Fruit fly (Drosophila melanogaster) whole organism, embryonic: ENCODE results near the gene Atat.
A peak's percentile ranks its signal among the peaks of the same experiment; 100 is the strongest.

Experiments
- CG11560 ChIP-seq: fragments of 200-800 bp; sonication (Bioruptor generic); IDR thresholded peaks from 3 replicates; pipeline ENCODE4 v1.3.6; 2022; ENCODE audit warnings: missing biosample characterization, missing genetic modification characterization
- CG30020 ChIP-seq: fragments of 200-800 bp; optimal IDR thresholded peaks from 2 replicates; lab custom pipeline; 2019; ENCODE audit warnings: missing biosample characterization, mild to moderate bottlenecking, missing genetic modification characterization, moderate library complexity
- CG6765 ChIP-seq: fragments of 200-800 bp; sonication (Bioruptor generic); optimal IDR thresholded peaks from 3 replicates; lab custom pipeline; 2017; ENCODE audit warnings: missing biosample characterization, mild to moderate bottlenecking, missing genetic modification characterization
- HmgD ChIP-seq: fragments of 200-800 bp; sonication (Bioruptor generic); optimal IDR thresholded peaks from 3 replicates; lab custom pipeline; 2016; ENCODE audit warnings: missing biosample characterization, missing genetic modification characterization
- Hmr ChIP-seq: fragments of 200-800 bp; sonication (Bioruptor generic); optimal IDR thresholded peaks from 3 replicates; lab custom pipeline; 2017; ENCODE audit warnings: mild to moderate bottlenecking, missing biosample characterization, missing genetic modification reagents, missing genetic modification characterization
- lola ChIP-seq, 3 experiments: fragments of >200 bp in 2 of 3; fragments of 200-800 bp in 1 of 3; sonication (Bioruptor generic) in 1 of 3; optimal IDR thresholded peaks; 2 replicates each; lab custom pipeline; 2017 to 2019; ENCODE audit warnings: missing biosample characterization in 3 of 3, missing genetic modification characterization in 3 of 3, mild to moderate bottlenecking in 1 of 3, moderate library complexity in 1 of 3
- sima ChIP-seq: fragments of 200-800 bp; sonication (Bioruptor generic); optimal IDR thresholded peaks from 2 replicates; lab custom pipeline; 2016; ENCODE audit warnings: missing biosample characterization, missing genetic modification characterization
- slbo ChIP-seq: fragments of 200-800 bp; sonication (Bioruptor generic); IDR thresholded peaks from 2 replicates; pipeline ENCODE4 v1.3.6; 2022; ENCODE audit warnings: missing biosample characterization, missing genetic modification characterization
- tio ChIP-seq: fragments of 200-800 bp; sonication (Bioruptor generic); optimal IDR thresholded peaks from 2 replicates; lab custom pipeline; 2017; ENCODE audit warnings: missing biosample characterization, missing genetic modification characterization, inconsistent platforms

DNA sequence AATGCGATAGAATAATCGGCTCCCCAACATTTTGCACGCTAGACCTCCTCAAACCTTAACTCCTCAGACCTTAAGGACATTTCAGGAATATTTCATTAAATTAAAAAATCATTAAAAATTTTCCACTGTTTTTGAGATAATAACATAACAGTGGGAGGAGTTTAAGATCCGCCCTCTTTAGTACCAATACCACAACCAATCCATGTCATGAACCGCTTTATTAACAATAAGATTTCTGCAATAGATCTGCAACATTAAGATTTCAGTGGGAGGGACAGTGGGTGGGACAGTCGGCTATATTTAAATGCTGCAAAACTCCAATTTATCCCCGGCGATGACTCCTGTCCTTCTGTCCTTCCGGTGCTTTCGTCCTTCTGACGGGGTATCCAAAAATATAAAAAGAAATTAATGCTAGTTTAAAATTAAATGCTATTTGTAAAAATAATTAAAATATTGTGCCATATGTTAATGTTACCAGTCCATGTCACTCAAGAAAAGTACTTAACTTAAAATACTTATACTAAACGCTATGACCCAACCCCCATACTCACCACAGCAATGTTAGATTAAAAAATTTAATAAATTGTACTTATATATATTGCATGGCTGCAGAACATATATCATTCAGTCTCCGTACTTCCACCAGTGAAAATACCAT, 16.2 kb upstream of the Atat start, which contains the start of gene Srg3:
- TF ChIP-seq tio (GFP tag; lab: Kevin White, UChicago) (no peak), slbo (peak; percentile 60), CG11560 (no peak), lola (GFP tag; optimal IDR thresholded peaks at IDR 0.05; lab: Kevin White, UChicago) (no peak), HmgD (GFP tag; lab: Kevin White, UChicago) (no peak), Hmr (GFP tag; lab: Kevin White, UChicago) (no peak), CG30020 (tag; lab: Kevin White, UChicago) (no peak), sima (GFP tag; lab: Kevin White, UChicago) (no peak), CG6765 (GFP tag; lab: Kevin White, UChicago) (no peak)
